Worm (Caenorhabditis elegans): Measurements from ENCODE around the gene sri-9.

ce11 chrV:17044500-17044899 is 43.2 kb downstream of the sri-9 start, which contains the start of gene F28B1.2:
- TF ChIP-seq elt-2 (tag; optimal IDR thresholded peaks at IDR 0.05) (no peak), unc-62 (GFP tag; optimal IDR thresholded peaks at IDR 0.05) (no peak), nhr-11 (tag; optimal IDR thresholded peaks at IDR 0.05) (no peak), ZK546.5 (tag; optimal IDR thresholded peaks at IDR 0.05) (no peak), nhr-76 (tag; optimal IDR thresholded peaks at IDR 0.05) (no peak), pha-4 (tag; optimal IDR thresholded peaks at IDR 0.05) (no peak), nhr-28 (tag; optimal IDR thresholded peaks at IDR 0.05) (no peak), skn-1 (tag; optimal IDR thresholded peaks at IDR 0.05) (no peak), egl-27 (tag; optimal IDR thresholded peaks at IDR 0.05) (no peak), elt-1 (tag; optimal IDR thresholded peaks at IDR 0.05) (no peak), daf-12 (tag; optimal IDR thresholded peaks at IDR 0.05) (no peak), zag-1 (tag; optimal IDR thresholded peaks at IDR 0.05) (no peak), nfya-1 (tag; optimal IDR thresholded peaks at IDR 0.05; ENCODE audit: insufficient read depth) (no peak)

Data from whole organism, L3 larva.